Fruit fly (Drosophila melanogaster) whole organism, embryonic: ENCODE measurements around the gene HDAC4.
A peak's percentile ranks its signal among the peaks of the same experiment; 100 is the strongest.

Experiments used
- Aef1 ChIP-seq: fragments of 200-800 bp; sonication (Bioruptor generic); IDR thresholded peaks from 3 replicates; pipeline ENCODE4 v1.3.6; 2022; ENCODE audit warnings: missing biosample characterization, missing genetic modification characterization
- Asciz ChIP-seq: fragments of 200-800 bp; sonication (Bioruptor generic); optimal IDR thresholded peaks from 2 replicates; lab custom pipeline; 2017; ENCODE audit warnings: missing biosample characterization, mild to moderate bottlenecking, missing genetic modification characterization, missing genetic modification reagents
- BEAF-32 ChIP-seq: fragments of 200-800 bp; sonication (Bioruptor generic); optimal IDR thresholded peaks from 3 replicates; lab custom pipeline; 2017; ENCODE audit warnings: missing biosample characterization, missing genetic modification characterization, mild to moderate bottlenecking, moderate library complexity, missing genetic modification reagents
- Blimp-1 ChIP-seq: fragments of 200-800 bp; sonication (Bioruptor generic); optimal IDR thresholded peaks from 3 replicates; lab custom pipeline; 2018; ENCODE audit warnings: missing biosample characterization, missing genetic modification characterization, mild to moderate bottlenecking, moderate library complexity, missing genetic modification reagents
- C15 ChIP-seq: fragments of 200-800 bp; sonication (Bioruptor generic); IDR thresholded peaks from 3 replicates; pipeline ENCODE4 v1.3.6; 2022; ENCODE audit warnings: missing biosample characterization, missing genetic modification characterization
- CG10274 ChIP-seq: fragments of 200-800 bp; sonication (Bioruptor generic); optimal IDR thresholded peaks from 3 replicates; lab custom pipeline; 2017; ENCODE audit warnings: missing biosample characterization, mild to moderate bottlenecking, missing genetic modification characterization
- CG10321 ChIP-seq: fragments of 200-800 bp; sonication (Bioruptor generic); IDR thresholded peaks from 2 replicates; pipeline ENCODE4 v1.3.6; 2022; ENCODE audit warnings: missing biosample characterization, missing genetic modification characterization
- CG10431 ChIP-seq: fragments of 200-800 bp; sonication (Bioruptor generic); optimal IDR thresholded peaks from 3 replicates; lab custom pipeline; 2018; ENCODE audit warnings: missing biosample characterization, mild to moderate bottlenecking, missing genetic modification characterization
- CG11085 ChIP-seq: fragments of 200-800 bp; sonication (Bioruptor generic); IDR thresholded peaks from 2 replicates; pipeline ENCODE4 v1.3.6; 2022; ENCODE audit warnings: missing biosample characterization, missing genetic modification characterization
- CG11456 ChIP-seq: fragments of 200-800 bp; sonication (Bioruptor generic); IDR thresholded peaks from 3 replicates; pipeline ENCODE4 v1.3.6; 2022; ENCODE audit warnings: missing biosample characterization, missing genetic modification characterization
- CG12155 ChIP-seq: fragments of 200-800 bp; sonication (Bioruptor generic); optimal IDR thresholded peaks from 3 replicates; lab custom pipeline; 2016; ENCODE audit warnings: missing biosample characterization, missing genetic modification characterization
- CG14014 ChIP-seq: fragments of 200-800 bp; sonication (Bioruptor generic); IDR thresholded peaks from 2 replicates; pipeline ENCODE4 v1.3.6; 2022; ENCODE audit warnings: missing biosample characterization, missing genetic modification characterization
- CG1602 ChIP-seq: fragments of 200-800 bp; sonication (Bioruptor generic); optimal IDR thresholded peaks from 3 replicates; lab custom pipeline; 2016; ENCODE audit warnings: missing biosample characterization, missing genetic modification characterization
- CG17186 ChIP-seq: fragments of 200-800 bp; sonication (Bioruptor generic); optimal IDR thresholded peaks from 3 replicates; lab custom pipeline; 2017; ENCODE audit warnings: missing biosample characterization, missing genetic modification reagents, missing genetic modification characterization
- CG2199 ChIP-seq: fragments of 200-800 bp; sonication (Bioruptor generic); IDR thresholded peaks from 3 replicates; pipeline ENCODE4 v1.3.6; 2022; ENCODE audit warnings: missing biosample characterization, missing genetic modification characterization
- CG30020 ChIP-seq: fragments of 200-800 bp; optimal IDR thresholded peaks from 2 replicates; lab custom pipeline; 2019; ENCODE audit warnings: missing biosample characterization, mild to moderate bottlenecking, missing genetic modification characterization, moderate library complexity
- CG31224 ChIP-seq: fragments of 200-800 bp; sonication (Bioruptor generic); IDR thresholded peaks from 2 replicates; pipeline ENCODE4 v1.3.6; 2022; ENCODE audit warnings: missing biosample characterization, missing genetic modification characterization
- CG31441 ChIP-seq: fragments of 200-800 bp; sonication (Bioruptor generic); IDR thresholded peaks from 2 replicates; pipeline ENCODE4 v1.3.6; 2022; ENCODE audit warnings: missing biosample characterization, missing genetic modification characterization
- CG32767 ChIP-seq: fragments of 200-800 bp; sonication (Bioruptor generic); IDR thresholded peaks from 2 replicates; pipeline ENCODE4 v1.3.6; 2022; ENCODE audit warnings: missing biosample characterization, missing genetic modification characterization
- CG34376 ChIP-seq: fragments of 200-800 bp; sonication (Bioruptor generic); optimal IDR thresholded peaks from 2 replicates; lab custom pipeline; 2018; ENCODE audit warnings: missing biosample characterization, mild to moderate bottlenecking, missing genetic modification characterization
- CG34422 ChIP-seq: fragments of 200-800 bp; sonication (Bioruptor generic); IDR thresholded peaks from 3 replicates; pipeline ENCODE4 v1.3.6; 2022; ENCODE audit warnings: missing biosample characterization, missing genetic modification characterization
- CG3838 ChIP-seq: fragments of 200-800 bp; sonication (Bioruptor generic); optimal IDR thresholded peaks from 3 replicates; lab custom pipeline; 2016; ENCODE audit warnings: missing biosample characterization, missing genetic modification characterization
- CG4730 ChIP-seq: fragments of 200-800 bp; sonication (Bioruptor generic); IDR thresholded peaks from 2 replicates; pipeline ENCODE4 v1.3.6; 2022; ENCODE audit warnings: missing biosample characterization, missing genetic modification characterization
- CG6854 ChIP-seq: fragments of 200-800 bp; sonication (Bioruptor generic); optimal IDR thresholded peaks from 3 replicates; lab custom pipeline; 2017; ENCODE audit warnings: missing biosample characterization, mild to moderate bottlenecking, missing genetic modification characterization
- D19B ChIP-seq: fragments of 200-800 bp; sonication (Bioruptor generic); optimal IDR thresholded peaks from 2 replicates; lab custom pipeline; 2017; ENCODE audit warnings: missing biosample characterization, mild to moderate bottlenecking, missing genetic modification characterization
- Doc2 ChIP-seq: fragments of 200-800 bp; sonication (Bioruptor generic); IDR thresholded peaks from 2 replicates; pipeline ENCODE4 v1.3.6; 2022; ENCODE audit warnings: missing biosample characterization, missing genetic modification characterization
- Drgx ChIP-seq: fragments of 200-800 bp; sonication (Bioruptor generic); IDR thresholded peaks from 2 replicates; pipeline ENCODE4 v1.3.6; 2022; ENCODE audit warnings: missing biosample characterization, missing genetic modification characterization
- E2f1 ChIP-seq: fragments of 200-800 bp; sonication (Bioruptor generic); IDR thresholded peaks from 2 replicates; pipeline ENCODE4 v1.3.6; 2022; ENCODE audit warnings: missing biosample characterization, missing genetic modification characterization
- Hmr ChIP-seq: fragments of 200-800 bp; sonication (Bioruptor generic); optimal IDR thresholded peaks from 3 replicates; lab custom pipeline; 2017; ENCODE audit warnings: mild to moderate bottlenecking, missing biosample characterization, missing genetic modification reagents, missing genetic modification characterization
- Hr51 ChIP-seq, 2 experiments: fragments of 200-800 bp; sonication (Bioruptor generic); optimal IDR thresholded peaks; 2 replicates in 1 of 2; 3 replicates in 1 of 2; lab custom pipeline; 2016 to 2018; ENCODE audit warnings: missing biosample characterization in 2 of 2, missing genetic modification characterization in 2 of 2, mild to moderate bottlenecking in 1 of 2, moderate library complexity in 1 of 2
- Kr ChIP-seq: fragments of 200-800 bp; sonication (Bioruptor generic); optimal IDR thresholded peaks from 2 replicates; lab custom pipeline; 2017; ENCODE audit warnings: missing biosample characterization, mild to moderate bottlenecking, missing genetic modification characterization
- MESR4 ChIP-seq: fragments of 200-800 bp; sonication (Bioruptor generic); optimal IDR thresholded peaks from 2 replicates; lab custom pipeline; 2018; ENCODE audit warnings: missing biosample characterization, mild to moderate bottlenecking, missing genetic modification characterization, moderate library complexity
- Max ChIP-seq: fragments of 200-800 bp; sonication (Bioruptor generic); optimal IDR thresholded peaks from 2 replicates; lab custom pipeline; 2016; ENCODE audit warnings: missing biosample characterization, mild to moderate bottlenecking, missing genetic modification characterization
- NfI ChIP-seq: fragments of 200-800 bp; sonication (Bioruptor generic); optimal IDR thresholded peaks from 3 replicates; lab custom pipeline; 2018; ENCODE audit warnings: missing biosample characterization, mild to moderate bottlenecking, missing genetic modification characterization, moderate library complexity
- Oli ChIP-seq: fragments of 200-800 bp; sonication (Bioruptor generic); optimal IDR thresholded peaks from 2 replicates; lab custom pipeline; 2018; ENCODE audit warnings: missing biosample characterization, mild to moderate bottlenecking, missing genetic modification characterization, moderate library complexity
- bab2 ChIP-seq: fragments of 200-800 bp; sonication (Bioruptor generic); optimal IDR thresholded peaks from 2 replicates; lab custom pipeline; 2016; ENCODE audit warnings: missing biosample characterization, missing genetic modification characterization
- cwo ChIP-seq: fragments of 200-800 bp; sonication (Bioruptor generic); optimal IDR thresholded peaks from 3 replicates; lab custom pipeline; 2017; ENCODE audit warnings: missing biosample characterization, missing genetic modification characterization, mild to moderate bottlenecking, moderate library complexity, missing genetic modification reagents
- dysf ChIP-seq: fragments of 200-800 bp; sonication (Bioruptor generic); IDR thresholded peaks from 3 replicates; pipeline ENCODE4 v1.3.6; 2022; ENCODE audit warnings: missing biosample characterization, missing genetic modification characterization
- emc ChIP-seq: fragments of 200-800 bp; sonication (Bioruptor generic); optimal IDR thresholded peaks from 2 replicates; lab custom pipeline; 2016; ENCODE audit warnings: missing biosample characterization, missing genetic modification characterization
- exex ChIP-seq: fragments of 200-800 bp; sonication (Bioruptor generic); optimal IDR thresholded peaks from 4 replicates; lab custom pipeline; 2018; ENCODE audit warnings: missing biosample characterization, mild to moderate bottlenecking, missing genetic modification characterization, moderate library complexity
- fd96Cb ChIP-seq: fragments of 200-800 bp; sonication (Bioruptor generic); optimal IDR thresholded peaks from 2 replicates; lab custom pipeline; 2018; ENCODE audit warnings: missing biosample characterization, mild to moderate bottlenecking, missing genetic modification characterization, moderate library complexity
- ind ChIP-seq: fragments of 200-800 bp; sonication (Bioruptor generic); optimal IDR thresholded peaks from 3 replicates; lab custom pipeline; 2016; ENCODE audit warnings: missing biosample characterization, missing genetic modification characterization
- ken ChIP-seq: fragments of 200-800 bp; sonication (Bioruptor generic); IDR thresholded peaks from 3 replicates; pipeline ENCODE4 v1.3.6; 2022; ENCODE audit warnings: missing biosample characterization, missing genetic modification characterization
- lilli ChIP-seq: fragments of 200-800 bp; sonication (Bioruptor generic); optimal IDR thresholded peaks from 3 replicates; lab custom pipeline; 2016; ENCODE audit warnings: missing biosample characterization, missing genetic modification characterization
- luna ChIP-seq: fragments of 200-800 bp; sonication (Bioruptor generic); optimal IDR thresholded peaks from 2 replicates; lab custom pipeline; 2016; ENCODE audit warnings: missing biosample characterization, missing genetic modification characterization
- odd ChIP-seq: fragments of 200-800 bp; sonication (Bioruptor generic); optimal IDR thresholded peaks from 2 replicates; lab custom pipeline; 2017; ENCODE audit warnings: missing biosample characterization, mild to moderate bottlenecking, missing genetic modification characterization
- ranshi ChIP-seq: fragments of 200-800 bp; sonication (Bioruptor generic); IDR thresholded peaks from 2 replicates; pipeline ENCODE4 v1.3.6; 2022; ENCODE audit warnings: missing biosample characterization, missing genetic modification characterization
- sisA ChIP-seq: fragments of 200-800 bp; sonication (Bioruptor generic); IDR thresholded peaks from 2 replicates; pipeline ENCODE4 v1.3.6; 2022; ENCODE audit warnings: missing biosample characterization, missing genetic modification characterization
- sob ChIP-seq: fragments of 200-800 bp; sonication (Bioruptor generic); IDR thresholded peaks from 2 replicates; pipeline ENCODE4 v1.3.6; 2022; ENCODE audit warnings: missing biosample characterization, missing genetic modification characterization
- ttk ChIP-seq: fragments of 200-800 bp; sonication (Bioruptor generic); IDR thresholded peaks from 2 replicates; pipeline ENCODE4 v2.1.2; 2022; ENCODE audit warnings: missing biosample characterization, missing genetic modification characterization
- vnd ChIP-seq: fragments of 200-800 bp; sonication (Bioruptor generic); IDR thresholded peaks from 3 replicates; pipeline ENCODE4 v1.3.6; 2022; ENCODE audit warnings: missing biosample characterization, missing genetic modification characterization; ENCODE audit not compliant: partially characterized antibody

Gene HDAC4

dm6 chrX:13329572-13330046 is 44.2 kb upstream of the HDAC4 start, which contains the start of gene Prx2 (continued):
- TF ChIP-seq CG17186 (GFP tag; lab: Kevin White, UChicago), result peak; percentile 11
- TF ChIP-seq, all 482 proteins: peak for 146

DNA sequence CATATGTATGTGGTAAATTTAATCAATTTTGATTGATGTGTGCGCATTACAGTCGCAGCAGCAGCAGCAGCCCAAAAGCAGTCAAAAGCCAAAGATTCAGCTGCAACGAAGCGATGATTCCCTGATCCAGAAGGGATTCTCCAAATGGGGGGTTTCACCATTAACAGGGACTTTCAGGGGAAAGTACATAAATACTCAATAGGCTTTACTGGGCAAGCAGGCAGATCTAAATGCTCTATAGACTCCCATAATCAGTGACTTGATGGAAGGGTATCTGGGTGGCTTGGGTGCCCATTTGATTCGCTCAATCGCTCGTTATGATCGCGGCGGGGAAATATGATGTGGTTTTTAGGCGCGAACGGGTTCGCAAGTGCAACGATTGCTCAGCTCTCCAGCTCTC is 39.9 kb upstream of the HDAC4 start:
- TF ChIP-seq CG4730, result no peak
- no peak for TF ChIP-seq sob (GFP tag; lab: Robert Waterston, UW)
- no peak for TF ChIP-seq CG34422 (GFP tag; lab: Robert Waterston, UW)
- TF ChIP-seq CG11085 (GFP tag; lab: Robert Waterston, UW), result no peak
- TF ChIP-seq CG12155 (GFP tag; lab: Kevin White, UChicago), result no peak
- TF ChIP-seq ind (GFP tag; lab: Kevin White, UChicago), result no peak
- no peak for TF ChIP-seq odd (GFP tag; lab: Kevin White, UChicago)
- peak; percentile 30; the same call in 1 of the 2 replicates for TF ChIP-seq Drgx (GFP tag; lab: Robert Waterston, UW)
- no peak for TF ChIP-seq luna (GFP tag; lab: Kevin White, UChicago)
- TF ChIP-seq CG3838 (GFP tag; lab: Kevin White, UChicago), result no peak
- peak in 1 of 2 experiments; percentile 2 for TF ChIP-seq Hr51 (GFP tag; optimal IDR thresholded peaks at IDR 0.05; lab: Kevin White, UChicago)
- TF ChIP-seq CG10431 (GFP tag; lab: Kevin White, UChicago), result no peak
- no peak for TF ChIP-seq CG11456 (GFP tag; lab: Robert Waterston, UW)
- no peak for TF ChIP-seq Aef1
- peak; percentile 48 for TF ChIP-seq CG10274 (GFP tag; lab: Kevin White, UChicago)
- TF ChIP-seq CG10321, result no peak
- TF ChIP-seq ttk, result no peak
- no peak for TF ChIP-seq lilli (GFP tag; lab: Kevin White, UChicago)
- no peak for TF ChIP-seq Hmr (GFP tag; lab: Kevin White, UChicago)
- TF ChIP-seq vnd (GFP tag; lab: Robert Waterston, UW), result no peak
- TF ChIP-seq Max (GFP tag; lab: Kevin White, UChicago), result no peak
- no peak for TF ChIP-seq D19B (GFP tag; lab: Kevin White, UChicago)
- 0 out of 3 replicates have a peak, but pooled peaks have one; percentile 47 for TF ChIP-seq dysf (GFP tag; lab: Robert Waterston, UW)
- TF ChIP-seq Doc2, result no peak
- no peak for TF ChIP-seq CG1602
- TF ChIP-seq Oli (tag; lab: Kevin White, UChicago), result no peak
- TF ChIP-seq emc, result no peak
- TF ChIP-seq E2f1, result no peak
- no peak for TF ChIP-seq C15
- no peak for TF ChIP-seq CG31441 (GFP tag; lab: Robert Waterston, UW)
- no peak for TF ChIP-seq Blimp-1
- no peak for TF ChIP-seq BEAF-32 (GFP tag; lab: Kevin White, UChicago)
- no peak for TF ChIP-seq CG34376

- no peak for TF ChIP-seq bab2 (GFP tag; lab: Kevin White, UChicago)
- TF ChIP-seq MESR4 (GFP tag; lab: Kevin White, UChicago), result no peak
- TF ChIP-seq CG30020 (tag; lab: Kevin White, UChicago), result no peak
- TF ChIP-seq fd96Cb, result no peak
- TF ChIP-seq ken (GFP tag; lab: Robert Waterston, UW), result no peak
- TF ChIP-seq cwo (GFP tag; lab: Kevin White, UChicago), result no peak
- TF ChIP-seq CG2199, result 0 out of 3 replicates have a peak, but pooled peaks have one; percentile 12
- TF ChIP-seq CG31224 (GFP tag; lab: Robert Waterston, UW), result no peak
- TF ChIP-seq NfI, result no peak
- TF ChIP-seq exex (tag; lab: Kevin White, UChicago), result peak; percentile 29
- no peak for TF ChIP-seq Kr (GFP tag; lab: Kevin White, UChicago)
- TF ChIP-seq CG14014 (GFP tag; lab: Robert Waterston, UW), result no peak
- TF ChIP-seq E2f1, result no peak
- TF ChIP-seq ranshi, result no peak
- TF ChIP-seq CG32767 (GFP tag; lab: Robert Waterston, UW), result no peak
- no peak for TF ChIP-seq Asciz
- no peak for TF ChIP-seq sisA (GFP tag; lab: Robert Waterston, UW)
- TF ChIP-seq CG6854 (GFP tag; lab: Kevin White, UChicago), result no peak
Measured at dm6 chrX:13323526-13323925, 38.1 kb upstream of the HDAC4 start.
